Fruit fly (Drosophila melanogaster) whole organism, embryonic: Measurements from ENCODE around the gene CG14339.

Experiments used
- Blimp-1 ChIP-seq: fragments of 200-800 bp; sonication (Bioruptor generic); optimal IDR thresholded peaks from 3 replicates; lab custom pipeline; 2018; ENCODE audit warnings: missing biosample characterization, missing genetic modification characterization, mild to moderate bottlenecking, moderate library complexity, missing genetic modification reagents
- C15 ChIP-seq: fragments of 200-800 bp; sonication (Bioruptor generic); IDR thresholded peaks from 3 replicates; pipeline ENCODE4 v1.3.6; 2022; ENCODE audit warnings: missing biosample characterization, missing genetic modification characterization
- CG10274 ChIP-seq: fragments of 200-800 bp; sonication (Bioruptor generic); optimal IDR thresholded peaks from 3 replicates; lab custom pipeline; 2017; ENCODE audit warnings: missing biosample characterization, mild to moderate bottlenecking, missing genetic modification characterization
- CG11560 ChIP-seq: fragments of 200-800 bp; sonication (Bioruptor generic); IDR thresholded peaks from 3 replicates; pipeline ENCODE4 v1.3.6; 2022; ENCODE audit warnings: missing biosample characterization, missing genetic modification characterization
- CG13775 ChIP-seq: fragments of 200-800 bp; sonication (Bioruptor generic); optimal IDR thresholded peaks from 3 replicates; lab custom pipeline; 2017; ENCODE audit warnings: missing biosample characterization, mild to moderate bottlenecking, missing genetic modification characterization
- CG15073 ChIP-seq: fragments of 200-800 bp; sonication (Bioruptor generic); optimal IDR thresholded peaks from 2 replicates; lab custom pipeline; 2016; ENCODE audit warnings: missing biosample characterization, missing genetic modification characterization
- CG15696 ChIP-seq: fragments of 200-800 bp; sonication (Bioruptor generic); optimal IDR thresholded peaks from 2 replicates; lab custom pipeline; 2019; ENCODE audit warnings: missing biosample characterization, mild to moderate bottlenecking, missing genetic modification characterization, moderate library complexity
- CG17359 ChIP-seq: fragments of 200-800 bp; sonication (Bioruptor generic); optimal IDR thresholded peaks from 3 replicates; lab custom pipeline; 2018; ENCODE audit warnings: missing biosample characterization, mild to moderate bottlenecking, missing genetic modification characterization, moderate library complexity
- CG17802 ChIP-seq: fragments of 200-800 bp; sonication (Bioruptor generic); optimal IDR thresholded peaks from 2 replicates; lab custom pipeline; 2018; ENCODE audit warnings: missing biosample characterization, mild to moderate bottlenecking, missing genetic modification characterization, moderate library complexity
- CG18011 ChIP-seq: fragments of 200-800 bp; sonication (Bioruptor generic); optimal IDR thresholded peaks from 2 replicates; lab custom pipeline; 2017; ENCODE audit warnings: missing biosample characterization, missing genetic modification characterization, mild to moderate bottlenecking, moderate library complexity, missing genotype
- CG30431 ChIP-seq: fragments of 200-800 bp; sonication (Bioruptor generic); optimal IDR thresholded peaks from 2 replicates; lab custom pipeline; 2017; ENCODE audit warnings: missing biosample characterization, missing genetic modification characterization
- CG4360 ChIP-seq: fragments of 200-800 bp; sonication (Bioruptor generic); IDR thresholded peaks from 2 replicates; pipeline ENCODE4 v1.3.6; 2022; ENCODE audit warnings: missing biosample characterization, missing genetic modification characterization
- CG6689 ChIP-seq: fragments of 200-800 bp; sonication (Bioruptor generic); IDR thresholded peaks from 2 replicates; pipeline ENCODE4 v1.3.6; 2022; ENCODE audit warnings: missing biosample characterization, missing genetic modification characterization
- CG6813 ChIP-seq: fragments of 200-800 bp; sonication (Bioruptor generic); optimal IDR thresholded peaks from 2 replicates; lab custom pipeline; 2017; ENCODE audit warnings: missing biosample characterization, missing genetic modification characterization, mild to moderate bottlenecking, moderate library complexity, missing genetic modification reagents
- CG9215 ChIP-seq: fragments of 200-800 bp; sonication (Bioruptor generic); IDR thresholded peaks from 2 replicates; pipeline ENCODE4 v1.3.6; 2022; ENCODE audit warnings: missing biosample characterization, missing genetic modification characterization
- CG9876 ChIP-seq: fragments of 200-800 bp; sonication (Bioruptor generic); optimal IDR thresholded peaks from 2 replicates; lab custom pipeline; 2016; ENCODE audit warnings: missing biosample characterization, missing genetic modification characterization
- Chrac-16 ChIP-seq: fragments of 200-800 bp; sonication (Bioruptor generic); optimal IDR thresholded peaks from 3 replicates; lab custom pipeline; 2016; ENCODE audit warnings: missing biosample characterization, missing genetic modification characterization
- CrebB ChIP-seq: fragments of 200-800 bp; sonication (Bioruptor generic); optimal IDR thresholded peaks from 3 replicates; lab custom pipeline; 2018; ENCODE audit warnings: missing biosample characterization, mild to moderate bottlenecking, missing genetic modification characterization
- D ChIP-seq, 2 experiments: fragments of 200-800 bp in 1 of 2; fragments of >200 bp in 1 of 2; sonication (Bioruptor generic) in 1 of 2; optimal IDR thresholded peaks; 2 replicates in 1 of 2; 3 replicates in 1 of 2; lab custom pipeline; 2017; ENCODE audit warnings: mild to moderate bottlenecking in 1 of 2, missing biosample characterization in 1 of 2, missing genetic modification characterization in 1 of 2, missing genetic modification reagents in 1 of 2
- D19B ChIP-seq: fragments of 200-800 bp; sonication (Bioruptor generic); optimal IDR thresholded peaks from 2 replicates; lab custom pipeline; 2017; ENCODE audit warnings: missing biosample characterization, mild to moderate bottlenecking, missing genetic modification characterization
- Dbx ChIP-seq: fragments of 200-800 bp; sonication (Bioruptor generic); IDR thresholded peaks from 3 replicates; pipeline ENCODE4 v1.3.6; 2022; ENCODE audit warnings: missing biosample characterization, missing genetic modification characterization
- Dll ChIP-seq: fragments of 200-800 bp; sonication (Bioruptor generic); IDR thresholded peaks from 4 replicates; pipeline ENCODE4 v1.3.6; 2022; ENCODE audit warnings: missing biosample characterization, missing genetic modification characterization; ENCODE audit not compliant: partially characterized antibody
- Dref ChIP-seq: fragments of 200-800 bp; sonication (Bioruptor generic); IDR thresholded peaks from 2 replicates; pipeline ENCODE4 v1.3.6; 2022; ENCODE audit warnings: missing biosample characterization, missing genetic modification characterization
- Drgx ChIP-seq: fragments of 200-800 bp; sonication (Bioruptor generic); IDR thresholded peaks from 2 replicates; pipeline ENCODE4 v1.3.6; 2022; ENCODE audit warnings: missing biosample characterization, missing genetic modification characterization
- Ets65A ChIP-seq: fragments of 200-800 bp; sonication (Bioruptor generic); peaks from one replicate; lab custom pipeline; 2016; ENCODE audit warnings: missing biosample characterization, missing genetic modification characterization
- NK7.1 ChIP-seq: fragments of 200-800 bp; sonication (Bioruptor generic); optimal IDR thresholded peaks from 3 replicates; lab custom pipeline; 2016; ENCODE audit warnings: missing biosample characterization, missing genetic modification characterization
- Six4 ChIP-seq: fragments of 200-800 bp; sonication (Bioruptor generic); optimal IDR thresholded peaks from 2 replicates; lab custom pipeline; 2016; ENCODE audit warnings: missing biosample characterization, missing genetic modification characterization
- Usf ChIP-seq: fragments of 200-800 bp; sonication (Bioruptor generic); optimal IDR thresholded peaks from 2 replicates; lab custom pipeline; 2017; ENCODE audit warnings: missing genotype, missing biosample characterization, missing genetic modification characterization
- YL-1 ChIP-seq: fragments of 200-800 bp; sonication (Bioruptor generic); optimal IDR thresholded peaks from 3 replicates; lab custom pipeline; 2017; ENCODE audit warnings: missing biosample characterization, mild to moderate bottlenecking, missing genetic modification characterization
- bab2 ChIP-seq: fragments of 200-800 bp; sonication (Bioruptor generic); optimal IDR thresholded peaks from 2 replicates; lab custom pipeline; 2016; ENCODE audit warnings: missing biosample characterization, missing genetic modification characterization
- bowl ChIP-seq: fragments of 200-800 bp; sonication (Bioruptor generic); IDR thresholded peaks from 2 replicates; pipeline ENCODE4 v1.3.6; 2022; ENCODE audit warnings: missing biosample characterization, missing genetic modification characterization
- cwo ChIP-seq: fragments of 200-800 bp; sonication (Bioruptor generic); optimal IDR thresholded peaks from 3 replicates; lab custom pipeline; 2017; ENCODE audit warnings: missing biosample characterization, missing genetic modification characterization, mild to moderate bottlenecking, moderate library complexity, missing genetic modification reagents
- dati ChIP-seq: fragments of 200-800 bp; sonication (Bioruptor generic); IDR thresholded peaks from 2 replicates; pipeline ENCODE4 v1.3.6; 2022; ENCODE audit warnings: missing biosample characterization, missing genetic modification characterization
- eyg ChIP-seq: fragments of 200-800 bp; sonication (Bioruptor generic); optimal IDR thresholded peaks from 3 replicates; lab custom pipeline; 2016; ENCODE audit warnings: missing biosample characterization, missing genetic modification characterization
- gce ChIP-seq: fragments of 200-800 bp; sonication (Bioruptor generic); IDR thresholded peaks from 3 replicates; pipeline ENCODE4 v1.3.6; 2022; ENCODE audit warnings: missing biosample characterization, missing genetic modification characterization
- gsb-n ChIP-seq: fragments of 200-800 bp; sonication (Bioruptor generic); optimal IDR thresholded peaks from 3 replicates; lab custom pipeline; 2018; ENCODE audit warnings: missing biosample characterization, mild to moderate bottlenecking, missing genetic modification characterization
- gt ChIP-seq: fragments of 200-800 bp; sonication (Bioruptor generic); IDR thresholded peaks from 2 replicates; pipeline ENCODE4 v1.3.6; 2022; ENCODE audit warnings: missing biosample characterization, missing genetic modification characterization
- hb ChIP-seq: fragments of 200-800 bp; sonication (Bioruptor generic); IDR thresholded peaks from 3 replicates; pipeline ENCODE4 v1.3.6; 2022; ENCODE audit warnings: missing biosample characterization, missing genetic modification characterization; ENCODE audit not compliant: partially characterized antibody
- kni ChIP-seq: fragments of 200-800 bp; sonication (Bioruptor generic); optimal IDR thresholded peaks from 3 replicates; lab custom pipeline; 2017; ENCODE audit warnings: mild to moderate bottlenecking, missing biosample characterization, missing genetic modification reagents, missing genetic modification characterization
- lov ChIP-seq, 2 experiments: fragments of 200-800 bp in 1 of 2; fragments of >200 bp in 1 of 2; sonication (Bioruptor generic) in 1 of 2; IDR thresholded peaks in 1 of 2; optimal IDR thresholded peaks in 1 of 2; 2 replicates in 1 of 2; 3 replicates in 1 of 2; pipeline versions ENCODE4 v1.3.6 to Lab custom; 2017 to 2022; ENCODE audit warnings: missing biosample characterization in 1 of 2, missing genetic modification characterization in 1 of 2
- luna ChIP-seq: fragments of 200-800 bp; sonication (Bioruptor generic); optimal IDR thresholded peaks from 2 replicates; lab custom pipeline; 2016; ENCODE audit warnings: missing biosample characterization, missing genetic modification characterization
- pita ChIP-seq: fragments of 200-800 bp; sonication (Bioruptor generic); optimal IDR thresholded peaks from 2 replicates; lab custom pipeline; 2017; ENCODE audit warnings: missing biosample characterization, mild to moderate bottlenecking, missing genetic modification characterization
- sna ChIP-seq: fragments of 200-800 bp; sonication (Bioruptor generic); IDR thresholded peaks from 2 replicates; pipeline ENCODE4 v1.3.6; 2022; ENCODE audit warnings: missing biosample characterization, missing genetic modification characterization; ENCODE audit not compliant: partially characterized antibody
- sob ChIP-seq: fragments of 200-800 bp; sonication (Bioruptor generic); IDR thresholded peaks from 2 replicates; pipeline ENCODE4 v1.3.6; 2022; ENCODE audit warnings: missing biosample characterization, missing genetic modification characterization
- toy ChIP-seq: fragments of 200-800 bp; sonication (Bioruptor generic); IDR thresholded peaks from 2 replicates; pipeline ENCODE4 v1.3.6; 2022; ENCODE audit warnings: missing biosample characterization, missing genetic modification characterization
- trem ChIP-seq: fragments of 200-800 bp; optimal IDR thresholded peaks from 3 replicates; lab custom pipeline; 2019; ENCODE audit warnings: missing biosample characterization, mild to moderate bottlenecking, missing genetic modification characterization, moderate library complexity
- trh ChIP-seq: fragments of 200-800 bp; sonication (Bioruptor generic); optimal IDR thresholded peaks from 2 replicates; lab custom pipeline; 2016; ENCODE audit warnings: missing biosample characterization, missing genetic modification characterization
- unpg ChIP-seq: fragments of 200-800 bp; sonication (Bioruptor generic); optimal IDR thresholded peaks from 3 replicates; lab custom pipeline; 2018; ENCODE audit warnings: missing biosample characterization, mild to moderate bottlenecking, missing genetic modification characterization, moderate library complexity
- wor ChIP-seq: fragments of 200-800 bp; sonication (Bioruptor generic); IDR thresholded peaks from 2 replicates; pipeline ENCODE4 v1.3.6; 2022; ENCODE audit warnings: missing biosample characterization, missing genetic modification characterization
- zf30C ChIP-seq: fragments of 200-800 bp; sonication (Bioruptor generic); optimal IDR thresholded peaks from 3 replicates; lab custom pipeline; 2018; ENCODE audit warnings: missing biosample characterization, mild to moderate bottlenecking, missing genetic modification characterization

Gene CG14339

dm6 chr2L:1150554-1150953 lies 42.2 kb downstream of the CG14339 start, which contains the start of the genes Tfb4 and Vps29 (continued):
- no peak for TF ChIP-seq CG6813 (GFP tag; lab: Kevin White, UChicago)
- TF ChIP-seq bab2 (GFP tag; lab: Kevin White, UChicago) = peak; percentile 64
- no peak for TF ChIP-seq CG15696 (tag; lab: Kevin White, UChicago)
- TF ChIP-seq gce (GFP tag; lab: Robert Waterston, UW) = no peak; the same call in 2 of the 3 replicates
- peak; percentile 89 for TF ChIP-seq sna (GFP tag; lab: Robert Waterston, UW)
- TF ChIP-seq Ets65A (GFP tag; lab: Kevin White, UChicago) = peak; percentile 94
- TF ChIP-seq gt (GFP tag; lab: Robert Waterston, UW) = no peak
- peak; percentile 2 for TF ChIP-seq YL-1 (GFP tag; lab: Kevin White, UChicago)
- peak; percentile 37 for TF ChIP-seq CG18011 (GFP tag; lab: Kevin White, UChicago)
- peak; percentile 9 for TF ChIP-seq CG13775 (GFP tag; lab: Kevin White, UChicago)
- no peak for TF ChIP-seq D (optimal IDR thresholded peaks at IDR 0.05; lab: Kevin White, UChicago)
- no peak for TF ChIP-seq D (GFP tag; optimal IDR thresholded peaks at IDR 0.05; lab: Kevin White, UChicago)
- TF ChIP-seq CG9876 = no peak
- no peak for TF ChIP-seq CG15073 (GFP tag; lab: Kevin White, UChicago)
- TF ChIP-seq CrebB (tag; lab: Kevin White, UChicago) = no peak
- no peak for TF ChIP-seq luna (GFP tag; lab: Kevin White, UChicago)
- peak; percentile 97 for TF ChIP-seq Dref (GFP tag; lab: Robert Waterston, UW)
- TF ChIP-seq lov (optimal IDR thresholded peaks at IDR 0.05; lab: Kevin White, UChicago) = no peak
- peak; percentile 66; the same call in 1 of the 3 replicates for TF ChIP-seq lov (GFP tag; IDR thresholded peaks at IDR 0.05; lab: Robert Waterston, UW)
- no peak for TF ChIP-seq NK7.1
- no peak for TF ChIP-seq trh (GFP tag; lab: Kevin White, UChicago)
- TF ChIP-seq D19B = no peak
- TF ChIP-seq CG10274 (GFP tag; lab: Kevin White, UChicago) = no peak
- TF ChIP-seq CG17359 (tag; lab: Kevin White, UChicago) = no peak
- TF ChIP-seq cwo (GFP tag; lab: Kevin White, UChicago) = no peak
- TF ChIP-seq trem (tag; lab: Kevin White, UChicago) = peak; percentile 61
- TF ChIP-seq C15 = no peak
- TF ChIP-seq Dll (GFP tag; lab: Robert Waterston, UW) = peak; percentile 84
- TF ChIP-seq pita = no peak
- TF ChIP-seq CG17802 (tag; lab: Kevin White, UChicago) = no peak
- no peak for TF ChIP-seq dati (GFP tag; lab: Robert Waterston, UW)
- peak; percentile 49 for TF ChIP-seq Chrac-16
- 0 out of 2 replicates have a peak, but pooled peaks have one; percentile 34 for TF ChIP-seq Drgx (GFP tag; lab: Robert Waterston, UW)
- TF ChIP-seq hb (GFP tag; lab: Robert Waterston, UW) = peak; percentile 94
- TF ChIP-seq Blimp-1 (GFP tag; lab: Kevin White, UChicago) = no peak
- TF ChIP-seq eyg (GFP tag; lab: Kevin White, UChicago) = no peak
- TF ChIP-seq CG9215 (GFP tag; lab: Robert Waterston, UW) = 0 out of 2 replicates have a peak, but pooled peaks have one; percentile 35
- TF ChIP-seq kni (GFP tag; lab: Kevin White, UChicago) = no peak
- TF ChIP-seq Usf (GFP tag; lab: Kevin White, UChicago) = no peak
- no peak for TF ChIP-seq unpg (GFP tag; lab: Kevin White, UChicago)
- peak; percentile 75 for TF ChIP-seq CG6689 (GFP tag; lab: Robert Waterston, UW)
- TF ChIP-seq Six4 = peak; percentile 26
- TF ChIP-seq toy (GFP tag; lab: Robert Waterston, UW) = no peak
- TF ChIP-seq CG11560 (tag; lab: Robert Waterston, UW) = no peak
- TF ChIP-seq zf30C (GFP tag; lab: Kevin White, UChicago) = no peak
- TF ChIP-seq gsb-n (tag; lab: Kevin White, UChicago) = no peak
- no peak for TF ChIP-seq CG4360
- peak; percentile 65; the same call in 2 of the 3 replicates for TF ChIP-seq Dbx
- TF ChIP-seq wor (GFP tag; lab: Robert Waterston, UW) = no peak
- TF ChIP-seq sob (GFP tag; lab: Robert Waterston, UW) = peak; percentile 70
- no peak for TF ChIP-seq CG30431
- TF ChIP-seq bowl (GFP tag; lab: Robert Waterston, UW) = peak; percentile 16; the same call in 1 of the 2 replicates
